Fruit fly (Drosophila melanogaster): ENCODE data around the gene CG32201.

The CG32201 gene

dm6 chr3L:18640584-18641527 is 31.4 kb downstream of the CG32201 start (continued):
- TF ChIP-seq CG13287 (GFP tag; IDR thresholded peaks at IDR 0.05; ENCODE audit: partially characterized antibody) = peak; percentile 16; the same call in 1 of the 2 replicates
- TF ChIP-seq wdn (GFP tag; IDR thresholded peaks at IDR 0.05) = peak; percentile 91
- peak; percentile 48 for TF ChIP-seq schlank (tag; optimal IDR thresholded peaks at IDR 0.05)
- peak; percentile 98 for TF ChIP-seq Drgx (GFP tag; IDR thresholded peaks at IDR 0.05)
- TF ChIP-seq CG2889 (GFP tag; IDR thresholded peaks at IDR 0.05) = peak; percentile 97
- TF ChIP-seq CG9437 (GFP tag; optimal IDR thresholded peaks at IDR 0.05) = peak; percentile 87

dm6 chr3L:18643222-18643621 is 33.8 kb downstream of the CG32201 start:
- TF ChIP-seq CG14441 (GFP tag; IDR thresholded peaks at IDR 0.05) (no peak), CG34224 (GFP tag; IDR thresholded peaks at IDR 0.05; ENCODE audit: partially characterized antibody) (no peak), CG11695 (GFP tag; IDR thresholded peaks at IDR 0.05) (no peak), Ets65A (GFP tag) (peak; percentile 78), Lim3 (GFP tag; IDR thresholded peaks at IDR 0.05) (no peak), Spps (tag; optimal IDR thresholded peaks at IDR 0.05) (no peak)

dm6 chr3L:18653737-18654136 is 44.3 kb downstream of the CG32201 start:
- peak; percentile 75 for TF ChIP-seq sens (GFP tag)
- TF ChIP-seq crol (GFP tag; IDR thresholded peaks at IDR 0.05) = peak; percentile 61
- TF ChIP-seq repo (GFP tag; optimal IDR thresholded peaks at IDR 0.05) = no peak
- peak; percentile 68 for TF ChIP-seq Med (GFP tag)
- TF ChIP-seq CG7357 (GFP tag; IDR thresholded peaks at IDR 0.05) = 0 out of 3 replicates have a peak, but pooled peaks have one; percentile 8
- peak; percentile 70 for TF ChIP-seq Hey (tag; optimal IDR thresholded peaks at IDR 0.05)
- TF ChIP-seq Ada2b (GFP tag; IDR thresholded peaks at IDR 0.05) = 0 out of 2 replicates have a peak, but pooled peaks have one; percentile 16
- peak; percentile 54 for TF ChIP-seq Ets65A (GFP tag)
- TF ChIP-seq CG1832 (GFP tag; optimal IDR thresholded peaks at IDR 0.05) = peak; percentile 37
- no peak for TF ChIP-seq CG33557 (GFP tag; optimal IDR thresholded peaks at IDR 0.05)
